Worm (Caenorhabditis elegans) whole organism, dauer: Measurements from ENCODE around the gene ZK1320.13.

Experiments used
- unc-62 ChIP-seq: sonication (generic microtip); optimal IDR thresholded peaks from 2 replicates; lab custom pipeline; 2017; ENCODE audit warnings: missing biosample characterization, missing genetic modification reagents, missing genetic modification characterization

The ZK1320.13 gene

DNA sequence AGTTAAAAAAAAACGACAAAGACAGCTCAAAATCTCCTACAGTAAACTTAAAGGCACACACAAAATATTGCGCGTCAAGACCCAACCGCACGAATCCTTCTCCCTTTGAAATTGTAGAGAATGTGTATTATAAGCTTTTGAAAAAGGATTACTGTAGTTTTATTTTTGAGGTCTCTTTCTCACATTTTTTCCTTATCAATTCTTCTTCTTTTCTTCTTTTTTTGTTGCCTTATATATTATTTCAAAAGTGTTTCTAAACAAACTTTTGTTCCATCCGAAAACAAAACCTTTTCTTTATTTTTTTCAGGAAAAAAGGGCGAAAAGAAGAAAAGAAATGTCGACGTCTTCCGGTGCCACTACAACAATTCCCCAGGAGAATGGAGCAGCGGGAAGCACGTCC is at the start of gene ZK1320.13:
Gene ZK1320.13, plus strand, starts transcription at position 301 of the 400 bp plus-strand sequence.
- TF ChIP-seq unc-62 (GFP tag; lab: Kevin White, UChicago), result no peak

DNA sequence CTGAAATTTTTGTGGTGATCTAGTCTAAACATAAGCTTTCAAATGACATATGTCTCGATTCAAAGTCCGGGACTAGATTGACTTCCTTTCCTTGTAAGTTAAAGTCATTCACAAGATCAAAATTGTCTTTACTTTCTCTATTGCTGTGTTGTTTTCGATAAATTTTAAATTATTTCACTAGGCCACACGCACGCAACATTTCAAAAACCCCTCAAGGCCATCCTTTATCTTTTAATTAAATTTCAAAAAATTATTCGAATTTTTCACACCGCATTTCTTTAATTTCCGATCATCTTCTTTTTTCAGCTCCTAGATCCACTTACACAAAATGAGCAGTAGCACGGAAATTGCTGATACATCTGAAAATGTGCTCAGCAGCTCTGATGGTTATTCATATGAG is 44.3 kb upstream of the ZK1320.13 start, which contains the start of gene ZK1307.7:
Gene ZK1307.7, plus strand, starts transcription at position 301 of the 400 bp plus-strand sequence.
- TF ChIP-seq unc-62 (GFP tag; lab: Kevin White, UChicago), result no peak

DNA sequence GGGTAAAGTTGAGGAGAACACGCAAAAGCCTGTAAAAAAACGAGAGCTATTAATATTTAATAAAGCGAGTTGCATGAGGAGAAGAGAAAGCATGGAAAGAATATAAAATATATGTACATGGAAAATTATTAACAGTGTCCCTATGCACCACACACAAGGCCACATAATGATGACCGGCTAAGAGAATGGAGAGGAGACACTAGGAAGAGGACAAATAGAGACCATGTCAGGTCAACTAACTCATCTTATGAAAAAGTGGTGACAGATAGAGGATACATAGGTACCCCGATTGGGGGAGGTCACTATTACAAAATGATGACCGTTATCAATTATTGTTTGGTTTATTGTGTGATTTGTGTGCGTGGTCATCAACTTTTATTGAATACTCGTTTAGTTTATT is 36.2 kb upstream of the ZK1320.13 start, which contains the start of gene fzr-1:
Gene fzr-1, minus strand, starts transcription at position 29 of the 400 bp plus-strand sequence.
- TF ChIP-seq unc-62 (GFP tag; lab: Kevin White, UChicago), result no peak

DNA sequence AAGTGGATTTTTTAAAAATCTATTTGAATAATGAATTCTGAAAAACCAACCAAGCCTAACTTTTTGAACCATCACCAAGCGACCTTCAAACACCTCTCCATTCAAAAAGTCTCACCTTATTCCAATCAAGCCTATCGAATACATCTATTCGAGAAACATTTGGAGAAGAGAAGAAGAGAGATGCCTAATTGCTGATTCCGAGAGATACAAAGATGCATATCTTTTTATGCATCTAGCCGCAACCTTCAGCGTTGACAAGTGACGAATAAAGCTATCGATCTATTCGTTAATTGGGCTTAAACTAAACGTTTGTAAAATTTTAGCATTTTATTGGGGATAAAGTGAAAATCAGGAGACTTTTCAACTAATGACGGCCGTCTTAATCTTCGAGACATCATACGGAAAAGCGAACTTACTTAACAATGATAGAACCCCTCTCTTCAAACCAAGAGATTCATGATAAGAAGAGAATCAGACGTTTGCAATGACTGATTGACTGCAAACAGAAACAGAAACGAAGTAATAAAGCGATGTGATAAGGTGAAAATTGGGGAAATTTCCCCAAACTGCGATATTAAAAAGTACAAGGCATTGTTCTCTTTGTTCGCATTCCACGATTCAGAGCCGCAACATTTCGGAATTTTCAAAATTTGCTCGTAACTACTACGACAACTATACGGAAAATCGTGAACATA is 35.5 kb upstream of the ZK1320.13 start:
- TF ChIP-seq unc-62 (GFP tag; lab: Kevin White, UChicago), result no peak

DNA sequence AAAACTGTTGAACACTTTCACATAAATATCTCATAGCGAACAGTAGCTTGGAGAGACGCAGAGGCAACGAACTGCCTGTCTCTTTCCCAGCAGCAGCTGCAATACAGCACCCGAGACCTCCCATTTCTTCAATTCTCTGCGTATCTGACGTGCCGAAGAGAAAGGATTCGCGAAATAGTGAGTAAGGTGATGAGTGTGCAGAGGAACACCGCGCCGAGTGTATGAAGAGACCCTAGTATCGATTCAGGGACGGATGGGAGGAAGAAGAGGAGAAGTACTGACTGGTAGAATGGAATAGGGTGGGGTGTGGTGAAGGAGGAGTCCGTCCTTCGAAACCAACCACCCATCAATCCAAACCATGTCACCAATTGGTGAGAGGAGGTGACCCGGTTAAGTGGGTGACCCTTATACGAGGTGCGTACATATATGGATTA is 34.5 kb upstream of the ZK1320.13 start:
- no peak for TF ChIP-seq unc-62 (GFP tag; lab: Kevin White, UChicago)

DNA sequence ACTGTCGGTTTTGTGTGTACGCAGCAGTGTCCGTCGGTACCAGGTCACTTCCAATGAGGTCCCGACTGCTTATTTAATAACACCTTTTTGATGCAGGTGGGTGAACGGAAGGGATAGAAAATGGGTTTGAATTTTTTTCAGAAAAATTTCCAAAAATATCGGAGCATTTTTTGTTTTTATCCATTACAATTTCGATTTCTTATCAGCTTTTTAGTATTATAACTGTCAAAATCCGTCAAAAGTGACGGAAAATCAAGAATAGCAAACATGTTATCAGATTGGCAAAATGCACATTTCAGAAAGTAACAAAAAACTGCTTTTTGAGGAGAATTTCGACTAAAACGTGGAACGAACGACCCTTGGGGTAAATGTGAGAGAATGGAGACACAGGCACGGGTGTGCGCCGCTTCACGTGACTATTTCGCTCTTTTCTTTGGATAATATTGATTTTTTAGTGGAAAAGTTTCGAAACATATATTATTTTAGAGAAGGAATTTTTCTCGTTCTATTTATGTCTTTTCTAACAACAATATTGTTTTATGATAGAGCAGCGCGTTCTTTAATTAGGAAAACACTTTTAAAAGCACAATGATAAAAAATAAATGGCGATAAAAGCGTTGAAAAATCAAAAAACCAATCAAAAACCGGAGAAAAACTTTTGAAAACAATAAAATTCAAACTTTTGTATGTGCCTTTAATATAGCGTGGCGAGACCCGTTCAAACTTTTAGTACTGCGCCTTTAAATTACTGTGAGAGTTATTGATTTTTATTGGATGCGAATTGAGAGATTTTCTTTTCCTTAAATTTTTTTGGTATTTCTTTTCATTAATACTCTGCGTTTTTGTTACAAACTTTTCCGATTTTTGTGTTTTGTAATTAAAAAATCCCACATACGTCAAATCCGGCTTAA is 33.4 kb upstream of the ZK1320.13 start, which contains the start of gene sqv-8:
Gene sqv-8, plus strand, starts transcription at position 51 of the 911 bp plus-strand sequence.
- no peak for TF ChIP-seq unc-62 (GFP tag; lab: Kevin White, UChicago)

DNA sequence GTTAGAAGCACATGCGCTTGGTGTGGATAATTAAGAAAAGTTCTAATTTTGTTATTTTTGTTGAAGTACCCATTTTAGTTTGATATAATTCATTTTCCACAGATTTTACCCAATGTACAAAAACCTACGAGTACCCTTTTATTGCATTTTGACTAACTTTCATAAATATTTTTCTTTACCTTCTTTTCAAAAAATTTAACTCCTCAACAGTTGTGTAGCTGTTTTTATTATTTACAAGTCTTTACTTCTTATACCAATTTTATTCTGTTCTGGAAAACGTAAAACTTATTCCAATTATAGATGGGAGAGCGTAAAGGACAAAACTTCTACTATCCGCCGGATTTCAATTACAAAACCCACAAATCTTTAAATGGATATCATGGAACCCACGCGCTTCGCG is 31.4 kb upstream of the ZK1320.13 start, which contains the start of gene ZK1307.9:
Gene ZK1307.9, plus strand, starts transcription at position 301 of the 400 bp plus-strand sequence.
- TF ChIP-seq unc-62 (GFP tag; lab: Kevin White, UChicago), result no peak

DNA sequence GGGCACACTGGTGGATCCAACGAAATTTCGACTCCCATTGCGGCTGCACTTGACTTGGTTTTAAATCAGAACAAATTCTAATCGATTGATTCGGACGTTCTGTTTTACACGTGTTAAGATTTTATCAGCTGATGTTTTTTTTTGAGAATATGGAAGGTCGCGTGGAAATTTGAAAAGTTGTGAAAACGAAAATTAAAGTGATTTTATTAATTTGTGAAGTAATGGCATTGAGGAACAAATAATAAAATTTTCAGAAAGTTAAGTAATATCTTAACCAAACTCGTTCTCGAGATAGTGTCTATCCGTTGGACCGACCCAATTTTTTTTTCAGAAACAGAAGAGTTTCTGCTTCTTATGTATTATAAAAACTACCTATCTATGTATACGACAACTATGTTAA is 28.9 kb upstream of the ZK1320.13 start, which contains the start of gene ZK1307.4:
Gene ZK1307.4, minus strand, starts transcription at position 101 of the 400 bp plus-strand sequence.
- no peak for TF ChIP-seq unc-62 (GFP tag; lab: Kevin White, UChicago)

DNA sequence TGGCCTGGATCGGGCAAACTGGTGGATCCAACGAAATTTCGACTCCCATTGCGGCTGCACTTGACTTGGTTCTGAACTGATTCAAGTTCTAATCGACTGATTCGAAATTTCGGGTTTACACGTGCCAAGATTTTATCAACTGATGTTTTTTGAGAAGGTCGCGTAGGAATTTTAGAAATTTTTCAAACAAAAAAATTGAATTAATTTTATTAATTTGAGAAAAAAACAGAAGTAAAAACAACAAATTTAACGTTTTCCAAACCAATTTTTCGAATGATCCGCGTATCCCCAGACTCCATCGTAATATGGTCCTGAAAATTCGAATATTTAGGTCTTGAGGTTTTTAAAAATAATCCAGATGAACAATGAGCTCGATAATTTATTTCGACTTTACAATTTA is 27.7 kb upstream of the ZK1320.13 start, which contains the start of gene ZK1307.3:
Gene ZK1307.3, minus strand, starts transcription at position 101 of the 400 bp plus-strand sequence.
- no peak for TF ChIP-seq unc-62 (GFP tag; lab: Kevin White, UChicago)

DNA sequence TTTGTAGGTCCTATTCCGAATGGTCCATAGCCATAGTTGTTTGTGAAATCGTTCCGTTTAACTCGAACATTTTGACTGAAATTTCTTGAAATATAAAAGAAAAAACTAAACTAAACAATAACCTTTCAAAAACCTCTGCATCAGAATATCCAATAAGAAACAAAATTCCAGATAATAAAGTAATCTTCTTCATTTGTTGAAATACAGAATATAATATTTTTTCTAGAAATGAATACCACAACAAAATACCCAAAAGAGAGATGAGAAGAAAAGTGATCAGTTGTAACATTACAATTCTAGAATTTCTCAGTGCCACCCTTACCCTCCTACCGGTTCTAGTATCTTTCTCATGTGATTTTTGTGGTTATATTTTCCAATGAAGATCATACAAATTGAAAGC is 26.9 kb upstream of the ZK1320.13 start, which contains the start of gene ZK1307.2:
Gene ZK1307.2, minus strand, starts transcription at position 274 of the 400 bp plus-strand sequence.
- no peak for TF ChIP-seq unc-62 (GFP tag; lab: Kevin White, UChicago)

DNA sequence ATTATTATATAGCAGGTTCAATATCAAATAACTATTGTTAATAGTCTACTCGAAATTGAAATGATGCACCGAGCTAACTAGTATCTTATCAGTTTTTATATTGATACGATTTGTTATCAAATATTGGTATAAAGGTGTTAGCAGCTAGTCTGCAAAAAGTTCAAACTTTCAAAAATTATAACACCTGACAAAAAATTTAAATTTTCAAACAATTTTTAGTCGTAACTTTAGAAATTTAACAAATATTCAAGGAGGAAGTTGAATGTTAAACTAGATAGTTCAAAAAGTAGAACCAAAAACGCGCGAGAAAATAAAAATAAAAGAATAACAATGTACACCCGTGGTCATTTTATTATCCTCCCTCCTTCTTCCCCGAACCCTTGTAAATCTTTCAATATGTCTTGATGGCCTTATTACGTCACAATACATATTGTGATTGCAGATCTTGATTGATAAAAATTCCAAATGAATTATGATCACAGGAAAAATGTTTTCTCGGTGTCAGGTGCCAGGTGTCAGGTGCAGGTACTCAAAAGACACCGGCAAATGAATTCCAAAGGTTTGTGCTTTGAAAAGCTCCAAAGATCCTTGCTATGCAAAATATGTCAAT is 25.0 kb upstream of the ZK1320.13 start, which contains the start of gene ZK1307.1:
Gene ZK1307.1, minus strand, starts transcription at position 51 of the 610 bp plus-strand sequence.
- no peak for TF ChIP-seq unc-62 (GFP tag; lab: Kevin White, UChicago)

DNA sequence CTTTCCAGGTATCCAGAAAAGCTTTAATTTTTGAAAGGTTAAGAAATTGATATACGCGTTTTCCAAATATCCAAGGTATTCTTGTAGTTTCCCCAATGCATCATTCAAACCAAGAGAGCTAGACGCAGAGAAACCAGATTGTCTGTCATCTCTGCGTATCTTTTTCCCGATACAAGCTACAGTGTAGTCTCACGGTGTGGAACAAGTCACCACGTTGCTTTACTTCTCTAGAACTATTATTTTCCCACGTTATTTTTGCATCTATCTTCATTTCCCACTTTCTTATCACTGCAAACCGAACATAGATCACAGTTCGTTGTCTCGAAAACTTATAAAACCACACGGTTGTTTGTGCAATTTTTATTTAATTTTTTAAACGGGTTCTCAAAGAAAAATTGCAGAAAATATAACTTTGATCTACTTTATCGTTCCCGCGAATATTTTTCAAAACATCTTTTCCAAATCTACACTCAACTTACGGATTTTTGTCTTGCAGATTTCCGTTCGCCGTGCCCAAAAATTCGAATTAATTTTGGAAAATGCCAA is 24.3 kb upstream of the ZK1320.13 start, which contains the start of gene gstk-1:
Gene gstk-1, plus strand, starts transcription at position 496 of the 546 bp plus-strand sequence.
- no peak for TF ChIP-seq unc-62 (GFP tag; lab: Kevin White, UChicago)

DNA sequence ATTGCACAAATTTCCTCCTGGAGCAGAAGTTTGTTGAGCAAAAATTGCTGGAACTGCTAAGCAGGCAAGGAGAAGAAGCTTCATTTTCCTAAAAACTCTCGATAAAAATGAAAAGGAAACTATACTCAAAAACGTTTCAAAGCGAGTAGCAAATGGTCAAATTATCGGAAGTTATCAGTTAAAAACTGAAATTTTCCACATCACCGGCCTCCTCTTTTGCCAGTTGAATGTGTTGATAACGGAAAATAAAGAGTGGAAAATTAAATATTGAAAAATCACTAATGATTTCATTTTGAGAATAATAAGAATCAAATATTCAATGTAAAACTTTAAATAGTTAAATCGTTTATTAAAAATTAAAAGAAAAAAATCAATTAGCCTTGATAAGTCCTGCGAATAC is 21.7 kb upstream of the ZK1320.13 start, which contains the start of gene ZK1320.2:
Gene ZK1320.2, minus strand, starts transcription at position 88 of the 400 bp plus-strand sequence.
- TF ChIP-seq unc-62 (GFP tag; lab: Kevin White, UChicago), result no peak

DNA sequence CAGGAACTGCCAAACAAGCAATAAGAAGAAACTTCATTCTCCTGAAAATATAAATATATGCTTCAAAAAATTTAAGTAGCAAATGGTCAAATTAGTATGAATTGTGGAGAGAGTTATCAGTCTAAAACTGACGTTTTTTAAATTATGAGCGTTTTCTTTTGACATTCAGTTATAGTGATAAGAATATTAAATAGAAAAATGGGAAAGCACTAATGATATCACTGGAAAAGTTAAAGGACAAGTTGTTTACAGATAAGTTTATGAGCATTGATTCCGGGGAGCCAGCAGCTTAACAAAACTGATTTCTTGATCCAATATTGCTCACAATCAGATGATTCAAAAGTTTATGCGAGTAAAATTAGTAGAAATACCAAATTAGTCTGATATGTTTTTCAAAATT is 20.2 kb upstream of the ZK1320.13 start, which contains the start of gene ZK1320.3:
Gene ZK1320.3, minus strand, starts transcription at position 41 of the 400 bp plus-strand sequence.
- no peak for TF ChIP-seq unc-62 (GFP tag; lab: Kevin White, UChicago)
